Worm (Caenorhabditis elegans): Measurements from ENCODE around the gene F35H12.6.

Gene F35H12.6

ce11 chrX:910337-910736 lies 2.8 kb upstream of the F35H12.6 start:
- TF ChIP-seq madf-8 (GFP tag; conservative IDR thresholded peaks at IDR 0.05): no peak
- TF ChIP-seq nhr-90 (tag; optimal IDR thresholded peaks at IDR 0.05): no peak
- TF ChIP-seq B0261.1 (tag; optimal IDR thresholded peaks at IDR 0.05): no peak
- no peak for TF ChIP-seq egl-44 (GFP tag; IDR thresholded peaks at IDR 0.05)
- TF ChIP-seq atf-7 (tag; optimal IDR thresholded peaks at IDR 0.05): no peak
- no peak for TF ChIP-seq pbrm-1 (GFP tag; IDR thresholded peaks at IDR 0.05)
- TF ChIP-seq lin-26 (GFP tag; IDR thresholded peaks at IDR 0.05): no peak
- TF ChIP-seq F52B5.7 (tag; optimal IDR thresholded peaks at IDR 0.05): no peak
- TF ChIP-seq C06A6.2 (GFP tag; conservative IDR thresholded peaks at IDR 0.05): no peak
- TF ChIP-seq madf-6 (GFP tag; IDR thresholded peaks at IDR 0.05): no peak
- TF ChIP-seq rcor-1 (GFP tag; IDR thresholded peaks at IDR 0.05): no peak
- TF ChIP-seq B0019.2 (GFP tag; conservative IDR thresholded peaks at IDR 0.05): no peak

- TF ChIP-seq lin-54 (GFP tag; optimal IDR thresholded peaks at IDR 0.05): no peak
- no peak for TF ChIP-seq ama-1 (optimal IDR thresholded peaks at IDR 0.05)
- no peak for TF ChIP-seq ama-1 (GFP tag; optimal IDR thresholded peaks at IDR 0.05)
- no peak for TF ChIP-seq F39B2.1 (GFP tag; IDR thresholded peaks at IDR 0.05)
- TF ChIP-seq hmg-1.2 (GFP tag; IDR thresholded peaks at IDR 0.05): no peak
- no peak for TF ChIP-seq dox-1 (GFP tag; IDR thresholded peaks at IDR 0.05)
- TF ChIP-seq B0035.1 (tag; optimal IDR thresholded peaks at IDR 0.05): no peak
- no peak for TF ChIP-seq cebp-2 (GFP tag; IDR thresholded peaks at IDR 0.05)
- no peak for TF ChIP-seq nfya-1 (tag; optimal IDR thresholded peaks at IDR 0.05; ENCODE audit: borderline replicate concordance, insufficient read depth)
- TF ChIP-seq snpc-1.1 (tag; optimal IDR thresholded peaks at IDR 0.05; ENCODE audit: insufficient read depth): no peak
- no peak for TF ChIP-seq F33H1.4 (GFP tag; IDR thresholded peaks at IDR 0.05)
Measured at ce11 chrX:912564-912963, 526 bp upstream of the F35H12.6 start.

- TF ChIP-seq lin-54 (GFP tag; optimal IDR thresholded peaks at IDR 0.05): no peak
Measured at ce11 chrX:915510-915909, 2.4 kb downstream of the F35H12.6 start, which contains the start of gene sel-12. TSS of gene sel-12 (plus strand) at chrX:915867.

ce11 chrX:918097-918496 lies 5.0 kb downstream of the F35H12.6 start, which contains the start of gene F35H12.5:
TSS of gene F35H12.5 (plus strand) at chrX:918397.
- no peak for TF ChIP-seq lag-1 (GFP tag; IDR thresholded peaks at IDR 0.05)
- no peak for TF ChIP-seq repo-1 (tag; optimal IDR thresholded peaks at IDR 0.05)
- TF ChIP-seq sptf-2 (GFP tag; optimal IDR thresholded peaks at IDR 0.05): no peak
- TF ChIP-seq gei-17 (GFP tag; optimal IDR thresholded peaks at IDR 0.05): no peak
- no peak for TF ChIP-seq rec-8 (tag; optimal IDR thresholded peaks at IDR 0.05)
- no peak for TF ChIP-seq ama-1 (optimal IDR thresholded peaks at IDR 0.05)
- no peak for TF ChIP-seq ama-1 (GFP tag; optimal IDR thresholded peaks at IDR 0.05)
- TF ChIP-seq ceh-27 (GFP tag; optimal IDR thresholded peaks at IDR 0.05): no peak
- TF ChIP-seq F33H1.4 (GFP tag; IDR thresholded peaks at IDR 0.05): no peak
- TF ChIP-seq cebp-2 (GFP tag; IDR thresholded peaks at IDR 0.05): no peak
- TF ChIP-seq nhr-90 (tag; optimal IDR thresholded peaks at IDR 0.05): no peak
- TF ChIP-seq egrh-3 (GFP tag; IDR thresholded peaks at IDR 0.05): no peak
- no peak for TF ChIP-seq hmg-1.2 (GFP tag; IDR thresholded peaks at IDR 0.05)
- TF ChIP-seq hlh-12 (tag; optimal IDR thresholded peaks at IDR 0.05): no peak

- TF ChIP-seq lin-40 (tag; optimal IDR thresholded peaks at IDR 0.05): peak; percentile 23
- TF ChIP-seq C06A6.2 (GFP tag; conservative IDR thresholded peaks at IDR 0.05): no peak
- TF ChIP-seq nfya-2 (GFP tag; IDR thresholded peaks at IDR 0.05): no peak
- peak; percentile 9; the same call in 1 of the 2 replicates for TF ChIP-seq hmg-1.2 (GFP tag; IDR thresholded peaks at IDR 0.05)
- no peak for TF ChIP-seq efl-1 (GFP tag; optimal IDR thresholded peaks at IDR 0.05)
- 0 out of 2 replicates have a peak, but pooled peaks have one; percentile 32 for TF ChIP-seq dox-1 (GFP tag; IDR thresholded peaks at IDR 0.05)
- TF ChIP-seq F23B12.7 (tag; optimal IDR thresholded peaks at IDR 0.05; ENCODE audit: insufficient read depth): peak; percentile 71
- peak; percentile 24 for TF ChIP-seq ceh-27 (GFP tag; optimal IDR thresholded peaks at IDR 0.05)
- peak in 1 of 2 experiments; percentile 12 for TF ChIP-seq let-607 (tag; optimal IDR thresholded peaks at IDR 0.05)
- peak; percentile 75 for TF ChIP-seq attf-5 (GFP tag; optimal IDR thresholded peaks at IDR 0.05)
- peak; percentile 75 for TF ChIP-seq nhr-80 (tag; optimal IDR thresholded peaks at IDR 0.05)
- peak; percentile 65 for TF ChIP-seq mcd-1 (GFP tag; IDR thresholded peaks at IDR 0.05)
- TF ChIP-seq snpc-4 (GFP tag; optimal IDR thresholded peaks at IDR 0.05): no peak
- TF ChIP-seq snpc-4 (tag; optimal IDR thresholded peaks at IDR 0.05): peak in 1 of 4 experiments; percentile 65
- no peak for TF ChIP-seq F22D6.2 (tag; optimal IDR thresholded peaks at IDR 0.05)
Measured at ce11 chrX:924495-925008, 11.5 kb downstream of the F35H12.6 start, which contains the start of the genes pifk-1 and tbc-11. TSS of gene pifk-1 (minus strand) at chrX:924511. TSS of gene tbc-11 (plus strand) at chrX:924958.

Data from whole organism, young adult.